Worm (Caenorhabditis elegans) whole organism, young adult: ENCODE data around the gene prx-12.

Experiments
- B0019.2 ChIP-seq: fragments of 200-800 bp; sonication (Bioruptor generic); conservative IDR thresholded peaks from 2 replicates; pipeline ENCODE4 v1.3.6; 2022; ENCODE audit warnings: missing genetic modification reagents, missing genetic modification characterization, missing compliant biosample characterization
- K11D2.4 ChIP-seq: fragments of 200-800 bp; sonication (Bioruptor generic); IDR thresholded peaks from 2 replicates; pipeline ENCODE4 v1.3.6; 2022; ENCODE audit warnings: missing genetic modification reagents, missing genetic modification characterization, missing compliant biosample characterization
- ets-4 ChIP-seq: fragments of 200-800 bp; sonication (Bioruptor generic); optimal IDR thresholded peaks from 2 replicates; lab custom pipeline; 2018; ENCODE audit warnings: mild to moderate bottlenecking, missing genetic modification characterization, missing compliant biosample characterization

- no peak for TF ChIP-seq B0019.2 (GFP tag; lab: Robert Waterston, UW)
- TF ChIP-seq K11D2.4 (GFP tag; lab: Robert Waterston, UW) = no peak
- TF ChIP-seq ets-4 = no peak
These were observed 26.9 kb downstream of the prx-12 start, which contains the start of gene F46C3.6 for ce11 chrX:11419988-11420387.
